Worm (Caenorhabditis elegans) whole organism, young adult: ENCODE data around the gene F54B3.4.

Source experiments
- F22D6.2 ChIP-seq: sonication (generic microtip); optimal IDR thresholded peaks from 2 replicates; lab custom pipeline; 2016; ENCODE audit warnings: mild to moderate bottlenecking, missing genetic modification characterization, missing compliant biosample characterization
- K12H6.12 ChIP-seq: fragments of 200-800 bp; sonication (Bioruptor generic); optimal IDR thresholded peaks from 2 replicates; lab custom pipeline; 2018; ENCODE audit warnings: mild to moderate bottlenecking, missing genetic modification characterization, missing compliant biosample characterization
- Y53G8AR.9 ChIP-seq: fragments of 200-800 bp; sonication (Bioruptor generic); conservative IDR thresholded peaks from 2 replicates; pipeline ENCODE4 v1.3.6; 2022; ENCODE audit warnings: missing genetic modification reagents, missing genetic modification characterization, missing compliant biosample characterization
- atf-7 ChIP-seq: sonication (generic microtip); optimal IDR thresholded peaks from 2 replicates; lab custom pipeline; 2017; ENCODE audit warnings: mild to moderate bottlenecking, missing genetic modification characterization, missing compliant biosample characterization
- bed-1 ChIP-seq: fragments of 200-800 bp; sonication (Bioruptor generic); IDR thresholded peaks from 2 replicates; pipeline ENCODE4 v1.3.6; 2022; ENCODE audit warnings: missing genetic modification reagents, missing genetic modification characterization, missing compliant biosample characterization
- ccch-3 ChIP-seq: fragments of 200-800 bp; sonication (Bioruptor generic); optimal IDR thresholded peaks from 2 replicates; lab custom pipeline; 2018; ENCODE audit warnings: mild to moderate bottlenecking, missing genetic modification characterization, missing compliant biosample characterization
- dox-1 ChIP-seq: fragments of 200-800 bp; sonication (Bioruptor generic); IDR thresholded peaks from 2 replicates; pipeline ENCODE4 v1.3.6; 2022; ENCODE audit warnings: missing genetic modification reagents, missing genetic modification characterization, missing compliant biosample characterization
- fkh-3 ChIP-seq: sonication (generic microtip); optimal IDR thresholded peaks from 2 replicates; lab custom pipeline; 2016; ENCODE audit warnings: mild to moderate bottlenecking, missing genetic modification characterization, missing compliant biosample characterization
- lin-35 ChIP-seq, 3 experiments: fragments of 150-350 bp in 2 of 3; sonication (generic microtip) in 1 of 3; optimal IDR thresholded peaks; 2 replicates each; lab custom pipeline; 2014 to 2018; ENCODE audit warnings: missing biosample characterization in 3 of 3, missing genetic modification characterization in 3 of 3, missing genetic modification reagents in 3 of 3
- lsy-27 ChIP-seq: sonication (generic microtip); optimal IDR thresholded peaks from 2 replicates; lab custom pipeline; 2017; ENCODE audit warnings: missing genetic modification characterization, mild to moderate bottlenecking, missing compliant biosample characterization, antibody characterized with exemption, missing genotype, borderline replicate concordance; ENCODE audit not compliant: insufficient read depth
- nhr-80 ChIP-seq: sonication (generic microtip); optimal IDR thresholded peaks from 2 replicates; lab custom pipeline; 2016; ENCODE audit warnings: missing genetic modification characterization, missing compliant biosample characterization

The F54B3.4 gene

ce11 chrII:10221627-10222026, 49.4 kb downstream of the F54B3.4 start:
- TF ChIP-seq lin-35 (GFP tag; optimal IDR thresholded peaks at IDR 0.05; lab: Kevin White, UChicago) (no peak), dox-1 (GFP tag; lab: Robert Waterston, UW) (peak; percentile 37; the same call in 1 of the 2 replicates), nhr-80 (tag; lab: Kevin White, UChicago) (peak; percentile 86)

ce11 chrII:10220631-10221030, 50.4 kb downstream of the F54B3.4 start:
- TF ChIP-seq bed-1 (GFP tag; lab: Robert Waterston, UW) (no peak), F22D6.2 (tag; lab: Kevin White, UChicago) (no peak), atf-7 (tag; lab: Kevin White, UChicago) (no peak), fkh-3 (no peak), ccch-3 (GFP tag; lab: Kevin White, UChicago) (no peak), Y53G8AR.9 (no peak), lsy-27 (tag; lab: Kevin White, UChicago) (no peak), K12H6.12 (tag; lab: Kevin White, UChicago) (no peak)
